Worm (Caenorhabditis elegans): ENCODE measurements around the gene T26C5.5.

- TF ChIP-seq ceh-30 (tag; optimal IDR thresholded peaks at IDR 0.05) (no peak), ets-4 (tag; optimal IDR thresholded peaks at IDR 0.05) (no peak), fax-1 (tag; optimal IDR thresholded peaks at IDR 0.05) (no peak), ceh-45 (GFP tag; IDR thresholded peaks at IDR 0.05) (no peak), nhr-11 (tag; optimal IDR thresholded peaks at IDR 0.05) (no peak), elt-4 (tag; optimal IDR thresholded peaks at IDR 0.05) (no peak)
Measured at ce11 chrII:9231240-9231639, 15.3 kb downstream of the T26C5.5 start, which contains the start of gene gst-13.
